Worm (Caenorhabditis elegans) whole organism, L1 larva: Measurements from ENCODE around the gene nlp-34.

Experiments used
- C16A3.4 ChIP-seq: fragments of 150-350 bp; optimal IDR thresholded peaks from 2 replicates; lab custom pipeline; 2014; ENCODE audit warnings: missing biosample characterization, missing genetic modification characterization
- C34B4.2 ChIP-seq: sonication (generic microtip); optimal IDR thresholded peaks from 2 replicates; lab custom pipeline; 2017; ENCODE audit warnings: mild to moderate bottlenecking, missing genetic modification characterization, missing compliant biosample characterization
- Y116A8C.19 ChIP-seq: sonication (generic microtip); optimal IDR thresholded peaks from 2 replicates; lab custom pipeline; 2016; ENCODE audit warnings: missing compliant biosample characterization, missing genetic modification characterization, borderline replicate concordance
- aha-1 ChIP-seq: fragments of 150-350 bp; optimal IDR thresholded peaks from 2 replicates; lab custom pipeline; 2014; ENCODE audit warnings: missing biosample characterization, missing genetic modification characterization
- alr-1 ChIP-seq: fragments of 200-800 bp; sonication (Bioruptor generic); optimal IDR thresholded peaks from 2 replicates; lab custom pipeline; 2018; ENCODE audit warnings: borderline replicate concordance, mild to moderate bottlenecking, missing genetic modification characterization, missing compliant biosample characterization
- ceh-63 ChIP-seq: fragments of 200-800 bp; sonication (Bioruptor generic); optimal IDR thresholded peaks from 2 replicates; lab custom pipeline; 2018; ENCODE audit warnings: mild to moderate bottlenecking, missing genetic modification characterization, missing compliant biosample characterization
- efl-3 ChIP-seq: fragments of 200-800 bp; sonication (Bioruptor generic); optimal IDR thresholded peaks from 2 replicates; lab custom pipeline; 2018; ENCODE audit warnings: mild to moderate bottlenecking, missing genetic modification characterization, missing compliant biosample characterization
- egl-27 ChIP-seq, 2 experiments: fragments of 150-350 bp in 1 of 2; sonication (generic microtip); optimal IDR thresholded peaks; 3 replicates each; lab custom pipeline; 2017 to 2018; ENCODE audit warnings: missing biosample characterization in 2 of 2, missing genetic modification characterization in 2 of 2, missing genetic modification reagents in 2 of 2
- elt-2 ChIP-seq: sonication (generic microtip); optimal IDR thresholded peaks from 2 replicates; lab custom pipeline; 2016; ENCODE audit warnings: missing genetic modification characterization, mild to moderate bottlenecking, inconsistent platforms, missing compliant biosample characterization, missing genetic modification reagents
- elt-3 ChIP-seq, 6 experiments: fragments of 150-350 bp in 1 of 6; sonication (generic microtip); optimal IDR thresholded peaks; 2 replicates each; lab custom pipeline; 2017 to 2018; ENCODE audit warnings: missing biosample characterization in 6 of 6, missing genetic modification characterization in 6 of 6, inconsistent platforms in 1 of 6
- fkh-10 ChIP-seq: sonication (generic microtip); optimal IDR thresholded peaks from 2 replicates; lab custom pipeline; 2017; ENCODE audit warnings: missing biosample characterization, missing genetic modification reagents, missing genetic modification characterization
- fkh-4 ChIP-seq: sonication (generic microtip); optimal IDR thresholded peaks from 2 replicates; lab custom pipeline; 2016; ENCODE audit warnings: missing compliant biosample characterization, missing genetic modification characterization, borderline replicate concordance
- hlh-17 ChIP-seq: fragments of 200-800 bp; sonication (Bioruptor generic); optimal IDR thresholded peaks from 2 replicates; lab custom pipeline; 2018; ENCODE audit warnings: missing genetic modification characterization, mild to moderate bottlenecking, missing compliant biosample characterization, moderate library complexity, borderline replicate concordance
- lin-15B ChIP-seq: fragments of 150-350 bp; sonication (generic microtip); optimal IDR thresholded peaks from 3 replicates; lab custom pipeline; 2014; ENCODE audit warnings: missing biosample characterization, missing genetic modification characterization
- lin-35 ChIP-seq, 2 experiments: fragments of 150-350 bp; optimal IDR thresholded peaks; 2 replicates each; lab custom pipeline; 2014; ENCODE audit warnings: missing biosample characterization in 2 of 2, missing genetic modification characterization in 2 of 2, missing genetic modification reagents in 2 of 2
- lin-39 ChIP-seq: fragments of 150-350 bp; optimal IDR thresholded peaks from 2 replicates; lab custom pipeline; 2014; ENCODE audit warnings: missing biosample characterization, missing genetic modification reagents, missing genetic modification characterization
- lir-3 ChIP-seq: sonication (generic microtip); optimal IDR thresholded peaks from 2 replicates; lab custom pipeline; 2016; ENCODE audit warnings: mild to moderate bottlenecking, missing genetic modification characterization, moderate library complexity, missing compliant biosample characterization; ENCODE audit not compliant: poor library complexity
- lsy-2 ChIP-seq, 2 experiments: fragments of 150-350 bp; optimal IDR thresholded peaks; 2 replicates each; lab custom pipeline; 2014; ENCODE audit warnings: missing biosample characterization in 2 of 2, missing genetic modification characterization in 2 of 2
- mef-2 ChIP-seq: fragments of 150-350 bp; optimal IDR thresholded peaks from 2 replicates; lab custom pipeline; 2014; ENCODE audit warnings: missing biosample characterization, missing genetic modification characterization
- mep-1 ChIP-seq: fragments of 150-350 bp; optimal IDR thresholded peaks from 2 replicates; lab custom pipeline; 2014; ENCODE audit warnings: missing biosample characterization, missing genetic modification characterization
- nhr-11 ChIP-seq: fragments of 150-350 bp; optimal IDR thresholded peaks from 2 replicates; lab custom pipeline; 2014; ENCODE audit warnings: missing biosample characterization, missing genetic modification characterization
- nhr-12 ChIP-seq: sonication (generic microtip); optimal IDR thresholded peaks from 2 replicates; lab custom pipeline; 2017; ENCODE audit warnings: missing biosample characterization, missing genetic modification characterization
- nhr-20 ChIP-seq: sonication (generic microtip); optimal IDR thresholded peaks from 2 replicates; lab custom pipeline; 2016; ENCODE audit warnings: mild to moderate bottlenecking, missing genetic modification characterization, missing compliant biosample characterization
- nhr-71 ChIP-seq: sonication (generic microtip); optimal IDR thresholded peaks from 2 replicates; lab custom pipeline; 2016; ENCODE audit warnings: mild to moderate bottlenecking, missing genetic modification characterization, moderate library complexity, missing compliant biosample characterization
- nhr-76 ChIP-seq: sonication (generic microtip); optimal IDR thresholded peaks from 2 replicates; lab custom pipeline; 2017; ENCODE audit warnings: missing biosample characterization, missing genetic modification characterization
- nhr-77 ChIP-seq: fragments of 150-350 bp; optimal IDR thresholded peaks from 2 replicates; lab custom pipeline; 2014; ENCODE audit warnings: missing biosample characterization, missing genetic modification characterization
- nhr-85 ChIP-seq: sonication (generic microtip); peaks from one replicate; lab custom pipeline; 2016; ENCODE audit warnings: missing genetic modification characterization, inconsistent platforms, missing compliant biosample characterization
- nhr-90 ChIP-seq: sonication (generic microtip); optimal IDR thresholded peaks from 2 replicates; lab custom pipeline; 2016; ENCODE audit warnings: mild to moderate bottlenecking, missing genetic modification characterization, missing compliant biosample characterization; ENCODE audit not compliant: poor library complexity
- pag-3 ChIP-seq: sonication (generic microtip); optimal IDR thresholded peaks from 2 replicates; lab custom pipeline; 2017; ENCODE audit warnings: missing genetic modification characterization, mild to moderate bottlenecking, missing compliant biosample characterization, antibody characterized with exemption, borderline replicate concordance; ENCODE audit not compliant: insufficient read depth
- snpc-4 ChIP-seq: fragments of 150-350 bp; optimal IDR thresholded peaks from 2 replicates; lab custom pipeline; 2014; ENCODE audit warnings: missing biosample characterization, missing genetic modification characterization
- sox-4 ChIP-seq: sonication (generic microtip); optimal IDR thresholded peaks from 2 replicates; lab custom pipeline; 2016; ENCODE audit warnings: missing genetic modification characterization, missing compliant biosample characterization
- sup-37 ChIP-seq: fragments of 200-800 bp; sonication (Bioruptor generic); optimal IDR thresholded peaks from 2 replicates; lab custom pipeline; 2018; ENCODE audit warnings: mild to moderate bottlenecking, missing genetic modification characterization, missing compliant biosample characterization
- unc-130 ChIP-seq: fragments of 150-350 bp; optimal IDR thresholded peaks from 2 replicates; lab custom pipeline; 2017; ENCODE audit warnings: missing biosample characterization, missing genetic modification characterization, inconsistent platforms
- unc-62 ChIP-seq: fragments of 150-350 bp; optimal IDR thresholded peaks from 2 replicates; lab custom pipeline; 2014; ENCODE audit warnings: missing biosample characterization, missing genetic modification reagents, missing genetic modification characterization
- unc-98 ChIP-seq: fragments of 200-800 bp; sonication (Bioruptor generic); IDR thresholded peaks from 2 replicates; pipeline ENCODE4 v1.3.6; 2022; ENCODE audit warnings: missing genetic modification characterization, missing compliant biosample characterization
- ztf-4 ChIP-seq: fragments of 150-350 bp; optimal IDR thresholded peaks from 2 replicates; lab custom pipeline; 2014; ENCODE audit warnings: missing biosample characterization, missing genetic modification characterization

Gene nlp-34

ce11 chrV:3974361-3974760, 4.6 kb downstream of the nlp-34 start, which contains the start of gene str-82:
TSS of gene str-82 (plus strand) at chrV:3974661.
- TF ChIP-seq egl-27 (tag; optimal IDR thresholded peaks at IDR 0.05; lab: Kevin White, UChicago) (no peak), nhr-11 (tag; lab: Kevin White, UChicago) (no peak), unc-62 (GFP tag; lab: Kevin White, UChicago) (no peak), lin-39 (tag; lab: Kevin White, UChicago) (no peak), nhr-76 (tag; lab: Kevin White, UChicago) (no peak), mep-1 (no peak), mef-2 (tag; lab: Kevin White, UChicago) (no peak), lir-3 (tag; lab: Kevin White, UChicago) (no peak), unc-98 (GFP tag; lab: Robert Waterston, UW) (no peak), aha-1 (tag; lab: Kevin White, UChicago) (no peak), fkh-10 (no peak), snpc-4 (tag; lab: Kevin White, UChicago) (no peak), sox-4 (tag; lab: Kevin White, UChicago) (no peak), nhr-20 (tag; lab: Kevin White, UChicago) (no peak), ceh-63 (GFP tag; lab: Kevin White, UChicago) (no peak), Y116A8C.19 (no peak), nhr-12 (tag; lab: Kevin White, UChicago) (no peak)

- TF ChIP-seq snpc-4 (tag; lab: Kevin White, UChicago), result no peak
- TF ChIP-seq nhr-77, result no peak
- TF ChIP-seq alr-1 (tag; lab: Kevin White, UChicago), result no peak
- TF ChIP-seq fkh-4 (tag; lab: Kevin White, UChicago), result no peak
- TF ChIP-seq ztf-4 (tag; lab: Kevin White, UChicago), result no peak
- no peak for TF ChIP-seq lsy-2 (tag; optimal IDR thresholded peaks at IDR 0.05; lab: Kevin White, UChicago)
- TF ChIP-seq ceh-63 (GFP tag; lab: Kevin White, UChicago), result no peak
- TF ChIP-seq efl-3 (GFP tag; lab: Kevin White, UChicago), result no peak
- no peak for TF ChIP-seq unc-130 (tag; lab: Kevin White, UChicago)
- TF ChIP-seq fkh-10, result no peak
- TF ChIP-seq nhr-90, result no peak
- TF ChIP-seq sox-4 (tag; lab: Kevin White, UChicago), result no peak
- TF ChIP-seq C16A3.4 (tag; lab: Kevin White, UChicago), result no peak
- TF ChIP-seq C34B4.2 (tag; lab: Kevin White, UChicago), result no peak
- no peak for TF ChIP-seq sup-37 (GFP tag; lab: Kevin White, UChicago)
- no peak for TF ChIP-seq elt-3 (tag; optimal IDR thresholded peaks at IDR 0.05; lab: Kevin White, UChicago)
- no peak for TF ChIP-seq lin-15B
These were observed 6.1 kb downstream of the nlp-34 start, which contains the start of gene cyp-34A10 for ce11 chrV:3972846-3973245. TSS of gene cyp-34A10 (minus strand) at chrV:3972991.

DNA sequence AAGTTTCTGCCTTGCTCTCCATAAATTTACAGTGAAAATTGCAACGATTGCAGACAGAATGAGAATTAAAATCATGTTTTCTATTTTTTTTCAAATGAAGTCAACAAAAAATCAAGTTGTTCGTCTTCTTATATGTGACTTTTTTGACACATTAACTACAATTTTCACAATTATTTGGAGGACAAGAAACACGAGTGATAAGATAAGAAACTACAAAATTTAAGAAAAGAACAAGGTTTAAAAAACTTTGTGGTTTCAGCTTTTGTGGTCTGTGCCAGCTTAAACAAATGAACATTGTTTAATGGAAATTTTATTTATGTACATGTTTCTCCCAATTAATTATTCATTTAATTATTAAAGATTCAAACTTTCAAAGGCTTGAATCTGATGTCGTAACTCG, 8.5 kb downstream of the nlp-34 start, which contains the start of gene cyp-34A9:
Gene cyp-34A9, minus strand, starts transcription at position 131 of the 400 bp plus-strand sequence.
- TF ChIP-seq pag-3, result no peak
- peak in 1 of 2 experiments; percentile 14 for TF ChIP-seq lin-35 (GFP tag; optimal IDR thresholded peaks at IDR 0.05; lab: Kevin White, UChicago)
- TF ChIP-seq nhr-90, result peak; percentile 8
- peak; percentile 4 for TF ChIP-seq nhr-85 (tag; lab: Kevin White, UChicago)
- TF ChIP-seq elt-2 (tag; lab: Kevin White, UChicago), result peak; percentile 66
- peak in 4 of 6 experiments; percentile 3 to 65 (median 30) for TF ChIP-seq elt-3 (tag; optimal IDR thresholded peaks at IDR 0.05; lab: Kevin White, UChicago)
- no peak for TF ChIP-seq mef-2 (tag; lab: Kevin White, UChicago)
- TF ChIP-seq nhr-20 (tag; lab: Kevin White, UChicago), result peak; percentile 69
- peak; percentile 13 for TF ChIP-seq nhr-71 (tag; lab: Kevin White, UChicago)

ce11 chrV:3969664-3970063, 9.3 kb downstream of the nlp-34 start:
- TF ChIP-seq nhr-20 (tag; lab: Kevin White, UChicago) (peak; percentile 44), hlh-17 (no peak), elt-2 (tag; lab: Kevin White, UChicago) (peak; percentile 50), lin-35 (GFP tag; optimal IDR thresholded peaks at IDR 0.05; lab: Kevin White, UChicago) (peak in 1 of 2 experiments; percentile 2)
- TF ChIP-seq, all 84 proteins: peak for 3
